Worm (Caenorhabditis elegans): ENCODE results near the gene prp-40.

ce11 chrIII:9497412-9497811 lies 24.5 kb upstream of the prp-40 start:
- TF ChIP-seq mes-4 (tag; optimal IDR thresholded peaks at IDR 0.05) (no peak), ZK185.1 (tag; optimal IDR thresholded peaks at IDR 0.05; ENCODE audit: poor library complexity, severe bottlenecking) (no peak), sdz-38 (tag; optimal IDR thresholded peaks at IDR 0.05) (no peak), pbrm-1 (GFP tag; IDR thresholded peaks at IDR 0.05) (no peak)

Measured in whole organism, young adult.